Worm (Caenorhabditis elegans) whole organism, L2 larva: ENCODE measurements around the gene B0035.18.

Experiments
- R02D3.7 ChIP-seq: fragments of 150-350 bp; optimal IDR thresholded peaks from 2 replicates; lab custom pipeline; 2014; ENCODE audit warnings: missing biosample characterization, missing genetic modification characterization
- ZK546.5 ChIP-seq: sonication (generic microtip); optimal IDR thresholded peaks from 2 replicates; lab custom pipeline; 2017; ENCODE audit warnings: missing biosample characterization, missing genetic modification characterization
- alr-1 ChIP-seq: fragments of 150-350 bp; optimal IDR thresholded peaks from 2 replicates; lab custom pipeline; 2014; ENCODE audit warnings: missing biosample characterization, missing genetic modification characterization
- aly-2 ChIP-seq: fragments of 150-350 bp; optimal IDR thresholded peaks from 2 replicates; lab custom pipeline; 2014; ENCODE audit warnings: missing biosample characterization, missing genetic modification characterization
- ama-1 ChIP-seq: fragments of 150-350 bp; optimal IDR thresholded peaks from 2 replicates; lab custom pipeline; 2018; ENCODE audit warnings: inconsistent platforms
- ceh-16 ChIP-seq: fragments of 150-350 bp; optimal IDR thresholded peaks from 2 replicates; lab custom pipeline; 2014; ENCODE audit warnings: missing biosample characterization, missing genetic modification characterization
- ceh-82 ChIP-seq: fragments of 150-350 bp; optimal IDR thresholded peaks from 2 replicates; lab custom pipeline; 2014; ENCODE audit warnings: missing biosample characterization, missing genetic modification characterization
- egl-27 ChIP-seq: sonication (generic microtip); optimal IDR thresholded peaks from 3 replicates; lab custom pipeline; 2017; ENCODE audit warnings: missing biosample characterization, missing genetic modification reagents, missing genetic modification characterization
- elt-1 ChIP-seq: fragments of 150-350 bp; optimal IDR thresholded peaks from 2 replicates; lab custom pipeline; 2014; ENCODE audit warnings: missing biosample characterization, missing genetic modification characterization
- elt-3 ChIP-seq: sonication (generic microtip); optimal IDR thresholded peaks from 2 replicates; lab custom pipeline; 2017; ENCODE audit warnings: missing biosample characterization, missing genetic modification characterization
- fos-1 ChIP-seq: fragments of 150-350 bp; optimal IDR thresholded peaks from 2 replicates; lab custom pipeline; 2014; ENCODE audit warnings: missing biosample characterization, missing genetic modification characterization
- lin-11 ChIP-seq: fragments of 150-350 bp; sonication (generic microtip); optimal IDR thresholded peaks from 2 replicates; lab custom pipeline; 2014; ENCODE audit warnings: missing biosample characterization, missing genetic modification characterization, inconsistent platforms, mixed read lengths
- lin-13 ChIP-seq: fragments of 150-350 bp; optimal IDR thresholded peaks from 2 replicates; lab custom pipeline; 2014; ENCODE audit warnings: missing biosample characterization, missing genetic modification reagents, missing genetic modification characterization
- lin-39 ChIP-seq: fragments of 150-350 bp; optimal IDR thresholded peaks from 2 replicates; lab custom pipeline; 2014; ENCODE audit warnings: missing biosample characterization, missing genetic modification reagents, missing genetic modification characterization
- lsy-2 ChIP-seq, 2 experiments: fragments of 150-350 bp in 1 of 2; sonication (generic microtip) in 1 of 2; optimal IDR thresholded peaks; 2 replicates each; lab custom pipeline; 2014 to 2017; ENCODE audit warnings: missing biosample characterization in 2 of 2, missing genetic modification characterization in 2 of 2
- mab-5 ChIP-seq: fragments of 150-350 bp; optimal IDR thresholded peaks from 2 replicates; lab custom pipeline; 2014; ENCODE audit warnings: missing biosample characterization, missing genetic modification characterization
- nhr-10 ChIP-seq: sonication (generic microtip); optimal IDR thresholded peaks from 2 replicates; lab custom pipeline; 2017; ENCODE audit warnings: missing biosample characterization, missing genetic modification characterization
- nhr-12 ChIP-seq: fragments of 150-350 bp; optimal IDR thresholded peaks from 2 replicates; lab custom pipeline; 2014; ENCODE audit warnings: missing biosample characterization, missing genetic modification characterization
- nhr-129 ChIP-seq: fragments of 150-350 bp; optimal IDR thresholded peaks from 2 replicates; lab custom pipeline; 2014; ENCODE audit warnings: missing biosample characterization, missing genetic modification characterization
- nhr-21 ChIP-seq: fragments of 150-350 bp; optimal IDR thresholded peaks from 2 replicates; lab custom pipeline; 2014; ENCODE audit warnings: missing biosample characterization, missing genetic modification characterization
- nhr-23 ChIP-seq: fragments of 150-350 bp; optimal IDR thresholded peaks from 2 replicates; lab custom pipeline; 2014; ENCODE audit warnings: missing biosample characterization, missing genetic modification reagents, missing genetic modification characterization
- nhr-237 ChIP-seq: fragments of 150-350 bp; optimal IDR thresholded peaks from 2 replicates; lab custom pipeline; 2014; ENCODE audit warnings: missing biosample characterization, missing genetic modification characterization
- nhr-25 ChIP-seq: fragments of 150-350 bp; sonication (generic microtip); optimal IDR thresholded peaks from 3 replicates; lab custom pipeline; 2014; ENCODE audit warnings: missing biosample characterization, missing genetic modification characterization
- nhr-6 ChIP-seq: fragments of 150-350 bp; optimal IDR thresholded peaks from 2 replicates; lab custom pipeline; 2014; ENCODE audit warnings: missing biosample characterization, missing genetic modification characterization
- nhr-77 ChIP-seq: fragments of 150-350 bp; optimal IDR thresholded peaks from 2 replicates; lab custom pipeline; 2014; ENCODE audit warnings: missing biosample characterization, missing genetic modification characterization
- peb-1 ChIP-seq: fragments of 150-350 bp; optimal IDR thresholded peaks from 2 replicates; lab custom pipeline; 2014; ENCODE audit warnings: missing biosample characterization, missing genetic modification characterization
- sem-4 ChIP-seq: fragments of 150-350 bp; optimal IDR thresholded peaks from 2 replicates; lab custom pipeline; 2014; ENCODE audit warnings: missing biosample characterization, missing genetic modification reagents, missing genetic modification characterization
- sma-9 ChIP-seq, 2 experiments: fragments of 150-350 bp in 1 of 2; sonication (generic microtip) in 1 of 2; optimal IDR thresholded peaks; 2 replicates each; lab custom pipeline; 2014 to 2016; ENCODE audit warnings: missing genetic modification characterization in 2 of 2, mild to moderate bottlenecking in 1 of 2, missing biosample characterization in 1 of 2, missing compliant biosample characterization in 1 of 2, missing genetic modification reagents in 1 of 2, moderate library complexity in 1 of 2
- snpc-4 ChIP-seq: fragments of 150-350 bp; optimal IDR thresholded peaks from 2 replicates; lab custom pipeline; 2014; ENCODE audit warnings: missing biosample characterization, missing genetic modification characterization
- unc-39 ChIP-seq: fragments of 150-350 bp; optimal IDR thresholded peaks from 2 replicates; lab custom pipeline; 2014; ENCODE audit warnings: missing biosample characterization, missing genetic modification characterization
- unc-55 ChIP-seq: fragments of 150-350 bp; sonication (generic microtip); optimal IDR thresholded peaks from 3 replicates; lab custom pipeline; 2014; ENCODE audit warnings: missing biosample characterization, missing genetic modification reagents, missing genetic modification characterization
- unc-62 ChIP-seq: fragments of 150-350 bp; optimal IDR thresholded peaks from 2 replicates; lab custom pipeline; 2014; ENCODE audit warnings: missing biosample characterization, missing genetic modification reagents, missing genetic modification characterization
- zag-1 ChIP-seq: fragments of 150-350 bp; optimal IDR thresholded peaks from 2 replicates; lab custom pipeline; 2014; ENCODE audit warnings: missing biosample characterization, missing genetic modification characterization
- ztf-1 ChIP-seq: fragments of 200-800 bp; sonication (Bioruptor generic); conservative IDR thresholded peaks from 2 replicates; pipeline ENCODE4 v1.3.6; 2022; ENCODE audit warnings: missing genetic modification characterization, missing compliant biosample characterization
- ztf-11 ChIP-seq: sonication (generic microtip); optimal IDR thresholded peaks from 2 replicates; lab custom pipeline; 2017; ENCODE audit warnings: missing biosample characterization, missing genetic modification characterization
- ztf-4 ChIP-seq: fragments of 150-350 bp; optimal IDR thresholded peaks from 2 replicates; lab custom pipeline; 2014; ENCODE audit warnings: missing biosample characterization, missing genetic modification characterization

The B0035.18 gene

DNA sequence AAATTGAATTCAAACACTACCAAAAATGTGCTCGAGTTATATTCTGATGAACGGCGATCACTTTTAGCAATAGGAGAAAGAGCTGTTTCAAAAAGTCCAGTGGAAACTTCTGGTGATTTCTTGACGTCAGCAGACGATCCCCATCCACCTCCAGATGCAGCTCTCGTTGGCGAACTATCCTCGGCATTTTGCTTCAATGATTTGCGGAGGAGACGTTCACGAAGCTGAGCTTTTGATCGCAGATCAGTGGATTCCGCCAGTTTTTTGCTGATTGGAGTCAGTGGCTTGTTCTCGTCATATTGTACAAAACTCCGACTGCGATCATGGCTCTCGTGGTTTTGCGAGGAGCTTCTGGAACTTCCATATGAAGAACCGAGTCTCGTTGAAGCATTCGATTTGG is 16.1 kb downstream of the B0035.18 start:
- no peak for TF ChIP-seq lin-13
- no peak for TF ChIP-seq unc-62 (GFP tag; lab: Kevin White, UChicago)
- TF ChIP-seq zag-1 (tag; lab: Kevin White, UChicago), result no peak
- no peak for TF ChIP-seq alr-1 (tag; lab: Kevin White, UChicago)
- TF ChIP-seq elt-3 (tag; lab: Kevin White, UChicago), result no peak
- TF ChIP-seq ztf-4 (tag; lab: Kevin White, UChicago), result no peak
- TF ChIP-seq nhr-12 (tag; lab: Kevin White, UChicago), result no peak
- no peak for TF ChIP-seq lin-39
- TF ChIP-seq ztf-11, result no peak
- no peak for TF ChIP-seq aly-2 (tag; lab: Kevin White, UChicago)
- no peak for TF ChIP-seq ceh-16 (tag; lab: Kevin White, UChicago)
- no peak for TF ChIP-seq ama-1 (lab: Kevin White, UChicago)
- TF ChIP-seq unc-55 (GFP tag; lab: Kevin White, UChicago), result no peak
- TF ChIP-seq nhr-23 (tag; lab: Kevin White, UChicago), result no peak
- no peak for TF ChIP-seq nhr-21 (tag; lab: Kevin White, UChicago)
- no peak for TF ChIP-seq fos-1
- no peak for TF ChIP-seq R02D3.7

DNA sequence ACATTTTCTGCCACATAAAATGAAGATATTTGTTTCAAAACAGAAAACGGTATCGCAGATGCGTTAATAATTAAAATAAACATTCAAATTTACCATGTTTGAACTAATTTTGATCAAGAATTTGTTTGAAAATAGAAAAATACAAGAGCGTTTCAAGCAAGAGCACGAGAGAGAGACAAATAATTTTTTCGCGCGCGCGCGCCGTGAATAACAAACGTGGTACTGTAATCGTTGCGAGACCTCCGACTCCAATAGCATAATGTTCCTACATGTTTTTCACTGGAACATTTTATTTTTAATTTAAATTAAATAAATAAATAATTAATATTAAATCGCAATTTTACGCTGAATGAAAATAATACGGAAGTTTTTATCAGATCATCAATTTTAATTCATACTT is 16.9 kb downstream of the B0035.18 start, which contains the start of gene F54E12.2:
TSS of gene F54E12.2 (minus strand) at position 164 of the 400 bp plus-strand sequence.
- TF ChIP-seq nhr-23 (tag; lab: Kevin White, UChicago) (no peak), nhr-6 (no peak), ZK546.5 (tag; lab: Kevin White, UChicago) (no peak)

DNA sequence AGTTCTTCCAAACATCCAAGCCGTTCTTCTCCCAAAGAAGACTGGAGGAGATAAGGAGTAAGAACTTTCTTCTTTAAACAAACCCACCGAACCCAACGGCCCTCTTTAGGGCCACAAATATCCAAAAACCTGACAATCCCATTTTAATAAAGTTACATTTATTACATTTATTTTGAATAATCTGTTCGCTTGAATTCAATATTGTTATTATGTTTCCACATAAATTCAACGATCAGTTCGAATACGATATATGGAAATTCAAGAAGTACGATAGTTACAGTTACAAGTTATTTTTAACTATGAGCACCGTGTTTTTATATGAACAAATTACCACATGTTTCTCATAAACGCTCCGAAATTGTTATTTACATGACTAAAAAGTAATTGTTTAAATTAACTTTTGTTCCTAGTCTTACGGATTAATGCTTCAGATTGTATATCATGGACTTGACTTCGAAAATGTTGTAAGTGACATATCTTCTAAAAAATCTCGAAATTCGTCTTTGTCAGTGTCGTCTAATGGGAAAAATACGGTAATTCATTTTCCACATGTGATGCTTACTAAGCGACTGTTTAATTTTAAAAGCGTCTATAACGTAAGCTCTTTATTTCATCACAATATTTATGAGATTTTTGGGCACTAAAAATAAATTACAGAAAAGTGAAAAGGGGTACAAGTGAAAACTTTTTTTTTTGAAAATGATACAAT is 20.8 kb downstream of the B0035.18 start:
- no peak for TF ChIP-seq lin-39
- no peak for TF ChIP-seq nhr-6
- TF ChIP-seq nhr-237, result no peak
- no peak for TF ChIP-seq unc-39 (tag; lab: Kevin White, UChicago)
- no peak for TF ChIP-seq nhr-12 (tag; lab: Kevin White, UChicago)
- TF ChIP-seq ZK546.5 (tag; lab: Kevin White, UChicago), result no peak
- no peak for TF ChIP-seq mab-5 (tag; lab: Kevin White, UChicago)
- TF ChIP-seq sem-4, result no peak
- TF ChIP-seq snpc-4 (tag; lab: Kevin White, UChicago), result no peak
- no peak for TF ChIP-seq ceh-82 (tag; lab: Kevin White, UChicago)
- no peak for TF ChIP-seq zag-1 (tag; lab: Kevin White, UChicago)
- no peak for TF ChIP-seq sma-9 (GFP tag; optimal IDR thresholded peaks at IDR 0.05; lab: Kevin White, UChicago)
- no peak for TF ChIP-seq sma-9 (tag; optimal IDR thresholded peaks at IDR 0.05; lab: Kevin White, UChicago)
- TF ChIP-seq elt-1 (tag; lab: Kevin White, UChicago), result no peak
- no peak for TF ChIP-seq lin-11
- no peak for TF ChIP-seq nhr-21 (tag; lab: Kevin White, UChicago)
- TF ChIP-seq fos-1, result no peak
- TF ChIP-seq nhr-10, result no peak
- TF ChIP-seq, all 48 proteins: peak for 0

DNA sequence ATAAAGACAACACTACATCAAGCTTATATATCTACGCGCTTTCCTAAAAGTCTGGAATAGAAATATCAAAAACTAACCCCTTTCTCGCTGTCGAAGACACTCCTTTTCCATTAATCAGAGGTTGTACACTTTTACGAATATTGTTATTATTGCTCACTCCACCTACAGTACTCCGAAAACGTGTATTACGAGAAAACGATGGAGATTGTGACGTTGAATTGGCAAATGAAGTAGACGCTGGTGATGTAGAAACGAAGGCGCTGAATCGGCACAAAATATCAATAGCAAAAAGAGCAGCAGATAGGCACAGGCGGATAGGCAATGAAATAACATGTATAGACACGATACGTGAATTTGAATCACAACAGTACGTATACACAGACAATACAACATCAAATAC is 24.2 kb downstream of the B0035.18 start:
- TF ChIP-seq nhr-10 (no peak), lsy-2 (tag; optimal IDR thresholded peaks at IDR 0.05; lab: Kevin White, UChicago) (no peak), unc-39 (tag; lab: Kevin White, UChicago) (no peak), nhr-25 (tag; lab: Kevin White, UChicago) (no peak), nhr-23 (tag; lab: Kevin White, UChicago) (no peak), R02D3.7 (no peak), elt-3 (tag; lab: Kevin White, UChicago) (no peak), nhr-129 (tag; lab: Kevin White, UChicago) (no peak), ceh-16 (tag; lab: Kevin White, UChicago) (no peak), egl-27 (tag; lab: Kevin White, UChicago) (no peak), zag-1 (tag; lab: Kevin White, UChicago) (no peak), peb-1 (no peak), aly-2 (tag; lab: Kevin White, UChicago) (no peak), ztf-1 (GFP tag; lab: Robert Waterston, UW) (no peak), fos-1 (no peak), nhr-77 (tag; lab: Kevin White, UChicago) (no peak)
